Worm (Caenorhabditis elegans) whole organism, L4/young adult: ENCODE data around the gene srab-9.

ENCODE experiments used
- dao-5 ChIP-seq: sonication (generic microtip); optimal IDR thresholded peaks from 2 replicates; lab custom pipeline; 2016; ENCODE audit warnings: missing genotype, missing genetic modification characterization, moderate library complexity, missing compliant biosample characterization
- him-1 ChIP-seq: sonication (generic microtip); optimal IDR thresholded peaks from 2 replicates; lab custom pipeline; 2016; ENCODE audit warnings: missing genotype, missing genetic modification reagents, missing genetic modification characterization, missing compliant biosample characterization

- TF ChIP-seq him-1 (tag; lab: Kevin White, UChicago) = no peak
- no peak for TF ChIP-seq dao-5 (tag; lab: Kevin White, UChicago)
These were observed 35.3 kb downstream of the srab-9 start, which contains the start of gene str-69 for ce11 chrV:3105810-3106209.
